ENCODE assay signal across 2 fruit fly cellular contexts in genomic region chr3R:27149884-27150676, dm6.
A peak's percentile ranks its signal among the peaks of the same experiment; 100 is the strongest.
TF ChIP-seq lines count a peak whose summit lies in the region.

No protein-coding gene starts in this region.

TF ChIP-seq in whole organism, adult, 20 proteins besides CTCF, POLR2A, EP300 and RAD21 (continued from another document):
- TF ChIP-seq CG33017 (tag; optimal IDR thresholded peaks at IDR 0.05; lab: Kevin White, UChicago) (peak; percentile 11), CG12768 (GFP tag; optimal IDR thresholded peaks at IDR 0.05; lab: Kevin White, UChicago) (peak; percentile 48)
TF ChIP-seq in whole organism, adult: peak in this region for 10.

TF ChIP-seq in whole organism, embryonic, 481 proteins besides CTCF, POLR2A, EP300 and RAD21 (continued from another document):
- TF ChIP-seq CG3995 (GFP tag; optimal IDR thresholded peaks at IDR 0.05; lab: Kevin White, UChicago) (no peak), lbe (GFP tag; optimal IDR thresholded peaks at IDR 0.05; lab: Kevin White, UChicago) (no peak), CG11723 (GFP tag; optimal IDR thresholded peaks at IDR 0.05; lab: Kevin White, UChicago) (no peak), CG9932 (GFP tag; IDR thresholded peaks at IDR 0.05; lab: Robert Waterston, UW) (no peak), tup (GFP tag; optimal IDR thresholded peaks at IDR 0.05; lab: Kevin White, UChicago) (no peak), cg (GFP tag; optimal IDR thresholded peaks at IDR 0.05; lab: Kevin White, UChicago) (peak; percentile 68), shn (GFP tag; optimal IDR thresholded peaks at IDR 0.05; lab: Kevin White, UChicago) (no peak), Abd-B (GFP tag; optimal IDR thresholded peaks at IDR 0.05; lab: Kevin White, UChicago) (no peak), wdn (GFP tag; IDR thresholded peaks at IDR 0.05; lab: Robert Waterston, UW) (no peak), sd (tag; optimal IDR thresholded peaks at IDR 0.05; lab: Kevin White, UChicago) (peak; percentile 18), eyg (GFP tag; optimal IDR thresholded peaks at IDR 0.05; lab: Kevin White, UChicago) (no peak), esg (GFP tag; conservative IDR thresholded peaks at IDR 0.05; lab: Robert Waterston, UW) (no peak), H15 (GFP tag; IDR thresholded peaks at IDR 0.05; lab: Robert Waterston, UW) (no peak), cad (GFP tag; optimal IDR thresholded peaks at IDR 0.05; lab: Kevin White, UChicago) (no peak), Drgx (GFP tag; IDR thresholded peaks at IDR 0.05; lab: Robert Waterston, UW) (no peak), gsb (GFP tag; IDR thresholded peaks at IDR 0.05; lab: Robert Waterston, UW) (no peak), B-H2 (GFP tag; optimal IDR thresholded peaks at IDR 0.05; lab: Kevin White, UChicago) (no peak), vfl (GFP tag; optimal IDR thresholded peaks at IDR 0.05; lab: Kevin White, UChicago) (no peak), CG17385 (GFP tag; optimal IDR thresholded peaks at IDR 0.05; lab: Kevin White, UChicago) (no peak), CG11093 (GFP tag; IDR thresholded peaks at IDR 0.05; lab: Robert Waterston, UW) (no peak), CG11695 (GFP tag; IDR thresholded peaks at IDR 0.05; lab: Robert Waterston, UW) (no peak), YL-1 (GFP tag; optimal IDR thresholded peaks at IDR 0.05; lab: Kevin White, UChicago) (no peak), Awh (GFP tag; IDR thresholded peaks at IDR 0.05; lab: Robert Waterston, UW) (no peak), ci (GFP tag; IDR thresholded peaks at IDR 0.05; lab: Robert Waterston, UW) (no peak), CG4617 (GFP tag; optimal IDR thresholded peaks at IDR 0.05; lab: Kevin White, UChicago; ENCODE audit: borderline replicate concordance) (no peak), CG4328 (GFP tag; optimal IDR thresholded peaks at IDR 0.05; lab: Kevin White, UChicago) (no peak), CG31365 (tag; optimal IDR thresholded peaks at IDR 0.05; lab: Kevin White, UChicago) (no peak), row (GFP tag; IDR thresholded peaks at IDR 0.05; lab: Robert Waterston, UW) (no peak), cas (GFP tag; IDR thresholded peaks at IDR 0.05; lab: Robert Waterston, UW) (no peak), PHDP (tag; optimal IDR thresholded peaks at IDR 0.05; lab: Kevin White, UChicago) (peak; percentile 1), Vsx1 (GFP tag; optimal IDR thresholded peaks at IDR 0.05; lab: Kevin White, UChicago) (no peak), CG10274 (GFP tag; optimal IDR thresholded peaks at IDR 0.05; lab: Kevin White, UChicago) (no peak), exex (tag; optimal IDR thresholded peaks at IDR 0.05; lab: Kevin White, UChicago) (peak; percentile 71), hbn (GFP tag; IDR thresholded peaks at IDR 0.05; lab: Robert Waterston, UW; ENCODE audit: partially characterized antibody) (no peak), ara (GFP tag; IDR thresholded peaks at IDR 0.05; lab: Robert Waterston, UW) (no peak), CG9609 (GFP tag; optimal IDR thresholded peaks at IDR 0.05; lab: Kevin White, UChicago) (no peak), CG3407 (GFP tag; optimal IDR thresholded peaks at IDR 0.05; lab: Kevin White, UChicago) (no peak), CG7928 (GFP tag; optimal IDR thresholded peaks at IDR 0.05; lab: Kevin White, UChicago) (no peak), ro (GFP tag; IDR thresholded peaks at IDR 0.05; lab: Robert Waterston, UW) (no peak), maf-S (GFP tag; optimal IDR thresholded peaks at IDR 0.05; lab: Kevin White, UChicago) (no peak), fd96Cb (tag; optimal IDR thresholded peaks at IDR 0.05; lab: Kevin White, UChicago) (no peak), Dll (GFP tag; IDR thresholded peaks at IDR 0.05; lab: Robert Waterston, UW; ENCODE audit: partially characterized antibody) (no peak), CG10366 (GFP tag; IDR thresholded peaks at IDR 0.05; lab: Robert Waterston, UW) (no peak), bowl (GFP tag; IDR thresholded peaks at IDR 0.05; lab: Robert Waterston, UW) (no peak), NFAT (GFP tag; IDR thresholded peaks at IDR 0.05; lab: Robert Waterston, UW) (no peak), CG15269 (tag; optimal IDR thresholded peaks at IDR 0.05; lab: Kevin White, UChicago) (peak; percentile 20), CG4424 (GFP tag; optimal IDR thresholded peaks at IDR 0.05; lab: Kevin White, UChicago) (no peak), Mrtf (GFP tag; IDR thresholded peaks at IDR 0.05; lab: Robert Waterston, UW) (no peak), Gug (GFP tag; IDR thresholded peaks at IDR 0.05; lab: Robert Waterston, UW) (no peak), phol (tag; optimal IDR thresholded peaks at IDR 0.05; lab: Kevin White, UChicago) (peak; percentile 58), dm (GFP tag; optimal IDR thresholded peaks at IDR 0.05; lab: Kevin White, UChicago) (no peak), CG14667 (GFP tag; IDR thresholded peaks at IDR 0.05; lab: Robert Waterston, UW) (no peak), tx (GFP tag; optimal IDR thresholded peaks at IDR 0.05; lab: Kevin White, UChicago) (no peak), CG2116 (GFP tag; optimal IDR thresholded peaks at IDR 0.05; lab: Kevin White, UChicago) (no peak), rib (GFP tag; IDR thresholded peaks at IDR 0.05; lab: Robert Waterston, UW) (no peak), fru (optimal IDR thresholded peaks at IDR 0.05; lab: Kevin White, UChicago) (no peak), CG18262 (tag; optimal IDR thresholded peaks at IDR 0.05; lab: Kevin White, UChicago) (no peak), CG30020 (tag; optimal IDR thresholded peaks at IDR 0.05; lab: Kevin White, UChicago) (no peak), CG15514 (GFP tag; optimal IDR thresholded peaks at IDR 0.05; lab: Kevin White, UChicago) (no peak), Antp (GFP tag; optimal IDR thresholded peaks at IDR 0.05; lab: Kevin White, UChicago) (no peak), CG13296 (GFP tag; optimal IDR thresholded peaks at IDR 0.05; lab: Kevin White, UChicago) (no peak), croc (GFP tag; conservative IDR thresholded peaks at IDR 0.05; lab: Robert Waterston, UW) (no peak), chinmo (GFP tag; IDR thresholded peaks at IDR 0.05; lab: Robert Waterston, UW; ENCODE audit: partially characterized antibody) (no peak), wek (GFP tag; optimal IDR thresholded peaks at IDR 0.05; lab: Kevin White, UChicago) (no peak), toy (GFP tag; IDR thresholded peaks at IDR 0.05; lab: Robert Waterston, UW) (no peak), CG1792 (GFP tag; optimal IDR thresholded peaks at IDR 0.05; lab: Kevin White, UChicago) (no peak), MESR4 (GFP tag; optimal IDR thresholded peaks at IDR 0.05; lab: Kevin White, UChicago) (no peak), Nf-YB (GFP tag; optimal IDR thresholded peaks at IDR 0.05; lab: Kevin White, UChicago) (no peak), Med (GFP tag; lab: Kevin White, UChicago) (peak; percentile 61), odd (GFP tag; optimal IDR thresholded peaks at IDR 0.05; lab: Kevin White, UChicago) (no peak), nerfin-2 (GFP tag; IDR thresholded peaks at IDR 0.05; lab: Robert Waterston, UW; ENCODE audit: partially characterized antibody) (no peak), CkIIα-i1 (GFP tag; IDR thresholded peaks at IDR 0.05; lab: Robert Waterston, UW) (no peak), CG6813 (GFP tag; optimal IDR thresholded peaks at IDR 0.05; lab: Kevin White, UChicago) (no peak), Oaz (GFP tag; IDR thresholded peaks at IDR 0.05; lab: Robert Waterston, UW) (no peak), E2f1 (GFP tag; IDR thresholded peaks at IDR 0.05; lab: Robert Waterston, UW) (no peak), yki (optimal IDR thresholded peaks at IDR 0.05; lab: Kevin White, UChicago) (no peak), CG12942 (GFP tag; optimal IDR thresholded peaks at IDR 0.05; lab: Kevin White, UChicago) (no peak), Dref (GFP tag; IDR thresholded peaks at IDR 0.05; lab: Robert Waterston, UW) (no peak), ATbp (GFP tag; optimal IDR thresholded peaks at IDR 0.05; lab: Kevin White, UChicago) (no peak), CG7745 (tag; optimal IDR thresholded peaks at IDR 0.05; lab: Kevin White, UChicago) (no peak), fd3F (GFP tag; optimal IDR thresholded peaks at IDR 0.05; lab: Kevin White, UChicago) (no peak), CG14965 (GFP tag; optimal IDR thresholded peaks at IDR 0.05; lab: Kevin White, UChicago; ENCODE audit: borderline replicate concordance) (no peak), dmrt99B (tag; optimal IDR thresholded peaks at IDR 0.05; lab: Kevin White, UChicago) (no peak), peb (GFP tag; IDR thresholded peaks at IDR 0.05; lab: Robert Waterston, UW) (no peak), Dp (GFP tag; optimal IDR thresholded peaks at IDR 0.05; lab: Kevin White, UChicago) (no peak), abd-A (tag; optimal IDR thresholded peaks at IDR 0.05; lab: Kevin White, UChicago) (peak; percentile 63), ssp (GFP tag; IDR thresholded peaks at IDR 0.05; lab: Robert Waterston, UW) (no peak), CG17568 (GFP tag; optimal IDR thresholded peaks at IDR 0.05; lab: Kevin White, UChicago) (no peak), ftz-f1 (GFP tag; optimal IDR thresholded peaks at IDR 0.05; lab: Kevin White, UChicago) (peak; percentile 68), HLH3B (GFP tag; IDR thresholded peaks at IDR 0.05; lab: Robert Waterston, UW) (no peak), CG34376 (GFP tag; optimal IDR thresholded peaks at IDR 0.05; lab: Kevin White, UChicago) (no peak), CG12071 (GFP tag; optimal IDR thresholded peaks at IDR 0.05; lab: Kevin White, UChicago) (no peak), NfI (GFP tag; optimal IDR thresholded peaks at IDR 0.05; lab: Kevin White, UChicago) (no peak), Hr3 (GFP tag; optimal IDR thresholded peaks at IDR 0.05; lab: Kevin White, UChicago) (no peak), Trl (optimal IDR thresholded peaks at IDR 0.05; lab: Kevin White, UChicago) (peak; percentile 73 to 93), Trl (GFP tag; optimal IDR thresholded peaks at IDR 0.05; lab: Kevin White, UChicago) (no peak), gt (GFP tag; IDR thresholded peaks at IDR 0.05; lab: Robert Waterston, UW) (no peak), CG15479 (GFP tag; optimal IDR thresholded peaks at IDR 0.05; lab: Kevin White, UChicago) (peak; percentile 68), stwl (tag; optimal IDR thresholded peaks at IDR 0.05; lab: Kevin White, UChicago) (no peak), Hmr (GFP tag; optimal IDR thresholded peaks at IDR 0.05; lab: Kevin White, UChicago) (no peak), zen2 (GFP tag; IDR thresholded peaks at IDR 0.05; lab: Robert Waterston, UW; ENCODE audit: partially characterized antibody) (no peak), mam (GFP tag; optimal IDR thresholded peaks at IDR 0.05; lab: Kevin White, UChicago) (no peak), corto (GFP tag; optimal IDR thresholded peaks at IDR 0.05; lab: Kevin White, UChicago) (no peak), ERR (GFP tag; optimal IDR thresholded peaks at IDR 0.05; lab: Kevin White, UChicago) (no peak), scrt (GFP tag; optimal IDR thresholded peaks at IDR 0.05; lab: Kevin White, UChicago) (peak; percentile 41), Atf3 (GFP tag; optimal IDR thresholded peaks at IDR 0.05; lab: Kevin White, UChicago) (peak; percentile 14), crc (GFP tag; optimal IDR thresholded peaks at IDR 0.05; lab: Kevin White, UChicago) (no peak), CG5180 (GFP tag; optimal IDR thresholded peaks at IDR 0.05; lab: Kevin White, UChicago) (no peak), CG11696 (GFP tag; IDR thresholded peaks at IDR 0.05; lab: Robert Waterston, UW) (no peak), CG11560 (tag; IDR thresholded peaks at IDR 0.05; lab: Robert Waterston, UW) (no peak), tap (tag; optimal IDR thresholded peaks at IDR 0.05; lab: Kevin White, UChicago) (no peak), bigmax (GFP tag; optimal IDR thresholded peaks at IDR 0.05; lab: Kevin White, UChicago) (no peak), NC2α (GFP tag; optimal IDR thresholded peaks at IDR 0.05; lab: Kevin White, UChicago) (no peak), CG12391 (tag; optimal IDR thresholded peaks at IDR 0.05; lab: Kevin White, UChicago) (no peak), lmd (GFP tag; IDR thresholded peaks at IDR 0.05; lab: Robert Waterston, UW) (no peak), bbx (GFP tag; IDR thresholded peaks at IDR 0.05; lab: Robert Waterston, UW; ENCODE audit: partially characterized antibody) (no peak), kni (GFP tag; optimal IDR thresholded peaks at IDR 0.05; lab: Kevin White, UChicago) (no peak), ttk (GFP tag; IDR thresholded peaks at IDR 0.05; lab: Robert Waterston, UW) (no peak), caup (GFP tag; optimal IDR thresholded peaks at IDR 0.05; lab: Kevin White, UChicago; ENCODE audit: severe bottlenecking) (no peak), HLHmδ (GFP tag; optimal IDR thresholded peaks at IDR 0.05; lab: Kevin White, UChicago) (no peak), insv (GFP tag; optimal IDR thresholded peaks at IDR 0.05; lab: Kevin White, UChicago) (peak in 1 of 2 experiments; percentile 72), CG8290 (GFP tag; optimal IDR thresholded peaks at IDR 0.05; lab: Kevin White, UChicago) (no peak), CG8290 (tag; optimal IDR thresholded peaks at IDR 0.05; lab: Kevin White, UChicago) (no peak), Stat92E (GFP tag; optimal IDR thresholded peaks at IDR 0.05; lab: Kevin White, UChicago) (no peak), onecut (GFP tag; IDR thresholded peaks at IDR 0.05; lab: Robert Waterston, UW) (no peak), ato (GFP tag; IDR thresholded peaks at IDR 0.05; lab: Robert Waterston, UW; ENCODE audit: partially characterized antibody) (no peak), trh (GFP tag; optimal IDR thresholded peaks at IDR 0.05; lab: Kevin White, UChicago) (no peak), Ets97D (GFP tag; optimal IDR thresholded peaks at IDR 0.05; lab: Kevin White, UChicago) (no peak), mirr (GFP tag; optimal IDR thresholded peaks at IDR 0.05; lab: Kevin White, UChicago) (peak; percentile 65), crp (GFP tag; optimal IDR thresholded peaks at IDR 0.05; lab: Kevin White, UChicago) (peak in 1 of 2 experiments; percentile 6), CG34422 (GFP tag; IDR thresholded peaks at IDR 0.05; lab: Robert Waterston, UW) (no peak), psq (GFP tag; optimal IDR thresholded peaks at IDR 0.05; lab: Kevin White, UChicago) (peak; percentile 32), her (GFP tag; optimal IDR thresholded peaks at IDR 0.05; lab: Kevin White, UChicago) (no peak), CHES-1-like (GFP tag; optimal IDR thresholded peaks at IDR 0.05; lab: Kevin White, UChicago) (no peak), pho (GFP tag; optimal IDR thresholded peaks at IDR 0.05; lab: Kevin White, UChicago) (no peak)
TF ChIP-seq in whole organism, embryonic: peak in this region for 21.
